Fruit fly (Drosophila melanogaster): ENCODE data around the gene Ir84a.

Gene Ir84a

DNA sequence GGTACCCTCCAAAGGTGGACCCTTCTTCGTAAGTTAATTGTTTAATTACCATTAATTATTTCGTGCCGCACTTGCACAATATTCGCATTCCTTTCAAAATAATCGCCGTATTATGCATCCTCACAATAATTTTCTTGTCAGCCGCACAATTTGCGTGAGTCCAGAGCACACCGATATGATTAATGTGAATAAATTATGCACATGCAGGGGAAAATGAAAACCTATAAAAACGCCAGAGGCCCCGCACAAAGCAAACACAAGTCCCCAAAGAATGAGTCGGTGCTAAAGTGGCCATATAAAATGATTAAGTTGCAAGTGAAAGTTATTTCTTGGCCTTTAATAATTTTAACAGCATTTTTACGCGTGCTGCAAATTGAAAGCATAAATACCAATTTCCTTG is at the start of gene Ir84a:
Gene Ir84a, plus strand, starts transcription at position 301 of the 400 bp plus-strand sequence.
- no peak for TF ChIP-seq bowl (GFP tag; IDR thresholded peaks at IDR 0.05)
- no peak for TF ChIP-seq CG30403 (GFP tag; optimal IDR thresholded peaks at IDR 0.05)
- TF ChIP-seq Xrp1 (GFP tag; IDR thresholded peaks at IDR 0.05) = no peak
- no peak for TF ChIP-seq Side (GFP tag; optimal IDR thresholded peaks at IDR 0.05)
- TF ChIP-seq CG17186 (GFP tag; optimal IDR thresholded peaks at IDR 0.05) = no peak
- TF ChIP-seq pnt (GFP tag; optimal IDR thresholded peaks at IDR 0.05) = no peak
- no peak for TF ChIP-seq Pdp1 (GFP tag; optimal IDR thresholded peaks at IDR 0.05)

- TF ChIP-seq D (optimal IDR thresholded peaks at IDR 0.05) (no peak), D (GFP tag; optimal IDR thresholded peaks at IDR 0.05) (no peak), ap (GFP tag; IDR thresholded peaks at IDR 0.05) (no peak), Fer1 (GFP tag; optimal IDR thresholded peaks at IDR 0.05) (no peak), sqz (GFP tag; optimal IDR thresholded peaks at IDR 0.05) (no peak), org-1 (GFP tag; optimal IDR thresholded peaks at IDR 0.05) (no peak), z (GFP tag; IDR thresholded peaks at IDR 0.05) (no peak), ac (GFP tag; optimal IDR thresholded peaks at IDR 0.05) (no peak), CG15601 (tag; optimal IDR thresholded peaks at IDR 0.05) (no peak), CG34422 (GFP tag; IDR thresholded peaks at IDR 0.05) (no peak), Myb (GFP tag; optimal IDR thresholded peaks at IDR 0.05) (no peak), CG3726 (GFP tag; IDR thresholded peaks at IDR 0.05) (no peak)
Observed at dm6 chr3R:7362023-7362422, 44.6 kb upstream of the Ir84a start, which contains the start of gene CG17944. CG17944 (minus strand) TSS chr3R:7362123.

DNA sequence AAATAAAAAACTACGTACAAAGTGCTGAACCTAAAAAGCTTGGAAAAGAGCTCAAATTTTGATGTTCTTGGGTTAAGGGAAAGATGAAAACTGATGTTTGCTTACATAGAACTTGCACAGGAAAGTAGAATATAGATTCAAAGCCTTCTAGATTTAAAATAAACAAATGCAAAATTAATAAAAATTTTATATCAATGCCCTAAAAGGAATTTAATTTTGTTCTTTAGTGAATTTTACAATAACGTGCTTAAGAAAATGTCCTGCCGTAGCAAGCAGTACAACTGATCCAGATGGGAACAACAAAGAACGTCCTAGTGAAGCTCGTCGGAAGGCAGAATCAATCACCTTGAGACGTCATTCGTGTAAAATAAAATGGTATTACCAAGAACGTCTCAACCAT is 43.0 kb upstream of the Ir84a start, which contains the start of gene Mst84Dd:
Gene Mst84Dd, minus strand, starts transcription at position 101 of the 400 bp plus-strand sequence.
- TF ChIP-seq Hr51 (GFP tag; optimal IDR thresholded peaks at IDR 0.05) (no peak), dysf (GFP tag; IDR thresholded peaks at IDR 0.05) (no peak)

DNA sequence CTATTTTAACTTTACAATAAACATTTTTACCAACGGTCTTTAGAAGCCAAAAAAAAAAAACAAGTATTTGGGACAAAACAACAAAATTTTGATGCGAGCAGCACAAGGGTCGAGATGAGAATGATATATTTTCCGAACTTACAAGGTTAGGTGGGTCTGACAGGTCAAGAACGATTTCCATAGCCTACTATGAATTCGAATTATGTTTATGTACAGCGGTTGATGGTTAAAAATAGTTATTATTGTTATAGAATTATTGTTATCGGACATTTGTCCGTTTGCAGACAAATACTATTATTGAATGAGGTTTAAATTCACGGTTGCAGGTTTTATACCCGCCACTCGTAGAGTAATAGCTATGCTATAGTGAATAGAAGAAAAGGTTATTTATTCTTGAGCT is 42.1 kb upstream of the Ir84a start, which contains the start of gene Mst84Dc:
Gene Mst84Dc, minus strand, starts transcription at position 101 of the 400 bp plus-strand sequence.
- no peak for TF ChIP-seq Dek (tag; optimal IDR thresholded peaks at IDR 0.05)
- TF ChIP-seq gcm2 (GFP tag; optimal IDR thresholded peaks at IDR 0.05) = no peak
- no peak for TF ChIP-seq rib (GFP tag; IDR thresholded peaks at IDR 0.05)
- no peak for TF ChIP-seq prd (optimal IDR thresholded peaks at IDR 0.05)
- TF ChIP-seq prd (GFP tag; IDR thresholded peaks at IDR 0.05) = no peak
- TF ChIP-seq otp (GFP tag; IDR thresholded peaks at IDR 0.05) = no peak
- no peak for TF ChIP-seq HLH54F (GFP tag; optimal IDR thresholded peaks at IDR 0.05)
- TF ChIP-seq Vsx1 (GFP tag; optimal IDR thresholded peaks at IDR 0.05) = no peak
- no peak for TF ChIP-seq ewg (GFP tag; optimal IDR thresholded peaks at IDR 0.05)
- no peak for TF ChIP-seq CG15011 (GFP tag; optimal IDR thresholded peaks at IDR 0.05)
- no peak for TF ChIP-seq CG11723 (GFP tag; optimal IDR thresholded peaks at IDR 0.05)
- TF ChIP-seq al (GFP tag; IDR thresholded peaks at IDR 0.05) = no peak
- no peak for TF ChIP-seq Atf6 (GFP tag; IDR thresholded peaks at IDR 0.05)
- no peak for TF ChIP-seq CG8089 (GFP tag; optimal IDR thresholded peaks at IDR 0.05)
- no peak for TF ChIP-seq CG12659 (GFP tag; optimal IDR thresholded peaks at IDR 0.05)
- no peak for TF ChIP-seq CG18764 (GFP tag; optimal IDR thresholded peaks at IDR 0.05)

Measured in whole organism, embryonic.